Worm (Caenorhabditis elegans) whole organism, L1 larva: ENCODE results near the gene sup-26.

Source experiments
- C16A3.4 ChIP-seq: fragments of 150-350 bp; optimal IDR thresholded peaks from 2 replicates; lab custom pipeline; 2014; ENCODE audit warnings: missing biosample characterization, missing genetic modification characterization
- C34B4.2 ChIP-seq: sonication (generic microtip); optimal IDR thresholded peaks from 2 replicates; lab custom pipeline; 2017; ENCODE audit warnings: mild to moderate bottlenecking, missing genetic modification characterization, missing compliant biosample characterization
- F16B12.6 ChIP-seq: fragments of 150-350 bp; optimal IDR thresholded peaks from 2 replicates; lab custom pipeline; 2014; ENCODE audit warnings: missing biosample characterization, missing genetic modification characterization
- ama-1 ChIP-seq: fragments of 150-350 bp; optimal IDR thresholded peaks from 2 replicates; lab custom pipeline; 2014
- blmp-1 ChIP-seq: fragments of 150-350 bp; optimal IDR thresholded peaks from 2 replicates; lab custom pipeline; 2014; ENCODE audit warnings: missing biosample characterization, missing genetic modification characterization
- ceh-8 ChIP-seq: fragments of 200-800 bp; sonication (Bioruptor generic); optimal IDR thresholded peaks from 2 replicates; lab custom pipeline; 2018; ENCODE audit warnings: mild to moderate bottlenecking, missing genetic modification characterization, moderate library complexity, missing compliant biosample characterization
- ceh-88 ChIP-seq: fragments of 200-800 bp; sonication (Bioruptor generic); IDR thresholded peaks from 2 replicates; pipeline ENCODE4 v1.3.6; 2022; ENCODE audit warnings: missing genetic modification characterization, missing compliant biosample characterization
- dpl-1 ChIP-seq, 3 experiments: fragments of 150-350 bp in 2 of 3; sonication (generic microtip) in 1 of 3; optimal IDR thresholded peaks; 2 replicates each; lab custom pipeline; 2014 to 2017; ENCODE audit warnings: missing biosample characterization in 3 of 3, missing genetic modification characterization in 3 of 3, missing genetic modification reagents in 3 of 3
- dsc-1 ChIP-seq: sonication (generic microtip); optimal IDR thresholded peaks from 2 replicates; lab custom pipeline; 2016; ENCODE audit warnings: mild to moderate bottlenecking, missing genetic modification characterization, missing compliant biosample characterization
- efl-1 ChIP-seq, 4 experiments: fragments of 150-350 bp; optimal IDR thresholded peaks in 3 of 4; peaks in 1 of 4; 1 replicate in 1 of 4; 2 replicates in 3 of 4; lab custom pipeline; 2014; ENCODE audit warnings: missing biosample characterization in 2 of 4, missing genetic modification characterization in 2 of 4, missing genetic modification reagents in 2 of 4
- egl-13 ChIP-seq: sonication (generic microtip); optimal IDR thresholded peaks from 2 replicates; lab custom pipeline; 2016; ENCODE audit warnings: missing genotype, missing genetic modification reagents, missing genetic modification characterization, missing compliant biosample characterization
- ets-5 ChIP-seq: fragments of 200-800 bp; sonication (Bioruptor generic); IDR thresholded peaks from 2 replicates; pipeline ENCODE4 v1.3.6; 2022; ENCODE audit warnings: missing genetic modification characterization, missing compliant biosample characterization
- fkh-8 ChIP-seq: sonication (generic microtip); optimal IDR thresholded peaks from 2 replicates; lab custom pipeline; 2016; ENCODE audit warnings: mild to moderate bottlenecking, missing genetic modification characterization, missing compliant biosample characterization
- grh-1 ChIP-seq: fragments of 200-800 bp; sonication (Bioruptor generic); IDR thresholded peaks from 2 replicates; pipeline ENCODE4 v1.3.6; 2022; ENCODE audit warnings: missing genetic modification reagents, missing genetic modification characterization, missing compliant biosample characterization
- hlh-4 ChIP-seq: sonication (generic microtip); optimal IDR thresholded peaks from 2 replicates; lab custom pipeline; 2016; ENCODE audit warnings: mild to moderate bottlenecking, missing genetic modification characterization, missing compliant biosample characterization
- jun-1 ChIP-seq: fragments of 150-350 bp; optimal IDR thresholded peaks from 2 replicates; lab custom pipeline; 2014; ENCODE audit warnings: missing biosample characterization, missing genetic modification reagents, missing genetic modification characterization
- lin-14 ChIP-seq: fragments of 200-800 bp; sonication (Bioruptor generic); optimal IDR thresholded peaks from 2 replicates; lab custom pipeline; 2018; ENCODE audit warnings: mild to moderate bottlenecking, missing genetic modification characterization, moderate library complexity, missing compliant biosample characterization
- lin-35 ChIP-seq, 2 experiments: fragments of 150-350 bp; optimal IDR thresholded peaks; 2 replicates each; lab custom pipeline; 2014; ENCODE audit warnings: missing biosample characterization in 2 of 2, missing genetic modification characterization in 2 of 2, missing genetic modification reagents in 2 of 2
- lsy-2 ChIP-seq, 2 experiments: fragments of 150-350 bp; optimal IDR thresholded peaks; 2 replicates each; lab custom pipeline; 2014; ENCODE audit warnings: missing biosample characterization in 2 of 2, missing genetic modification characterization in 2 of 2
- mab-9 ChIP-seq: fragments of 200-800 bp; sonication (Bioruptor generic); IDR thresholded peaks from 2 replicates; pipeline ENCODE4 v1.3.6; 2022; ENCODE audit warnings: missing genetic modification reagents, missing genetic modification characterization, missing compliant biosample characterization
- mdl-1 ChIP-seq, 2 experiments: fragments of 150-350 bp; optimal IDR thresholded peaks; 2 replicates each; lab custom pipeline; 2014 to 2017; ENCODE audit warnings: missing biosample characterization in 2 of 2, missing genetic modification characterization in 2 of 2, inconsistent platforms in 1 of 2
- mef-2 ChIP-seq: fragments of 150-350 bp; optimal IDR thresholded peaks from 2 replicates; lab custom pipeline; 2014; ENCODE audit warnings: missing biosample characterization, missing genetic modification characterization
- mep-1 ChIP-seq: fragments of 150-350 bp; optimal IDR thresholded peaks from 2 replicates; lab custom pipeline; 2014; ENCODE audit warnings: missing biosample characterization, missing genetic modification characterization
- nhr-11 ChIP-seq: fragments of 150-350 bp; optimal IDR thresholded peaks from 2 replicates; lab custom pipeline; 2014; ENCODE audit warnings: missing biosample characterization, missing genetic modification characterization
- nhr-47 ChIP-seq: sonication (generic microtip); optimal IDR thresholded peaks from 2 replicates; lab custom pipeline; 2016; ENCODE audit warnings: mild to moderate bottlenecking, missing genetic modification characterization, moderate library complexity, missing compliant biosample characterization
- nhr-77 ChIP-seq: fragments of 150-350 bp; optimal IDR thresholded peaks from 2 replicates; lab custom pipeline; 2014; ENCODE audit warnings: missing biosample characterization, missing genetic modification characterization
- nhr-85 ChIP-seq: sonication (generic microtip); peaks from one replicate; lab custom pipeline; 2016; ENCODE audit warnings: missing genetic modification characterization, inconsistent platforms, missing compliant biosample characterization
- pax-3 ChIP-seq: fragments of 200-800 bp; sonication (Bioruptor generic); optimal IDR thresholded peaks from 2 replicates; lab custom pipeline; 2018; ENCODE audit warnings: mild to moderate bottlenecking, missing genetic modification characterization, moderate library complexity, missing compliant biosample characterization
- rnt-1 ChIP-seq: sonication (generic microtip); optimal IDR thresholded peaks from 2 replicates; lab custom pipeline; 2016; ENCODE audit warnings: mild to moderate bottlenecking, missing genetic modification characterization, moderate library complexity, missing compliant biosample characterization
- sox-4 ChIP-seq: sonication (generic microtip); optimal IDR thresholded peaks from 2 replicates; lab custom pipeline; 2016; ENCODE audit warnings: missing genetic modification characterization, missing compliant biosample characterization
- sptf-1 ChIP-seq: fragments of 150-350 bp; optimal IDR thresholded peaks from 2 replicates; lab custom pipeline; 2014; ENCODE audit warnings: missing biosample characterization, missing genetic modification characterization
- sup-37 ChIP-seq: fragments of 200-800 bp; sonication (Bioruptor generic); optimal IDR thresholded peaks from 2 replicates; lab custom pipeline; 2018; ENCODE audit warnings: mild to moderate bottlenecking, missing genetic modification characterization, missing compliant biosample characterization
- tlp-1 ChIP-seq: fragments of 150-350 bp; optimal IDR thresholded peaks from 2 replicates; lab custom pipeline; 2014; ENCODE audit warnings: missing biosample characterization, missing genetic modification characterization
- unc-62 ChIP-seq: fragments of 150-350 bp; optimal IDR thresholded peaks from 2 replicates; lab custom pipeline; 2014; ENCODE audit warnings: missing biosample characterization, missing genetic modification reagents, missing genetic modification characterization
- unc-86 ChIP-seq: sonication (generic microtip); optimal IDR thresholded peaks from 2 replicates; lab custom pipeline; 2016; ENCODE audit warnings: missing genetic modification characterization, missing compliant biosample characterization
- unc-98 ChIP-seq: fragments of 200-800 bp; sonication (Bioruptor generic); IDR thresholded peaks from 2 replicates; pipeline ENCODE4 v1.3.6; 2022; ENCODE audit warnings: missing genetic modification characterization, missing compliant biosample characterization
- xbp-1 ChIP-seq: sonication (generic microtip); optimal IDR thresholded peaks from 2 replicates; lab custom pipeline; 2016; ENCODE audit warnings: missing genetic modification characterization, missing compliant biosample characterization
- zip-4 ChIP-seq: fragments of 200-800 bp; sonication (Bioruptor generic); optimal IDR thresholded peaks from 2 replicates; lab custom pipeline; 2018; ENCODE audit warnings: mild to moderate bottlenecking, missing genetic modification characterization, moderate library complexity, missing compliant biosample characterization
- ztf-11 ChIP-seq, 2 experiments: sonication (generic microtip); optimal IDR thresholded peaks; 2 replicates each; lab custom pipeline; 2016 to 2017; ENCODE audit warnings: missing genetic modification characterization in 2 of 2, missing biosample characterization in 1 of 2, missing compliant biosample characterization in 1 of 2
- ztf-4 ChIP-seq: fragments of 150-350 bp; optimal IDR thresholded peaks from 2 replicates; lab custom pipeline; 2014; ENCODE audit warnings: missing biosample characterization, missing genetic modification characterization

The sup-26 gene

DNA sequence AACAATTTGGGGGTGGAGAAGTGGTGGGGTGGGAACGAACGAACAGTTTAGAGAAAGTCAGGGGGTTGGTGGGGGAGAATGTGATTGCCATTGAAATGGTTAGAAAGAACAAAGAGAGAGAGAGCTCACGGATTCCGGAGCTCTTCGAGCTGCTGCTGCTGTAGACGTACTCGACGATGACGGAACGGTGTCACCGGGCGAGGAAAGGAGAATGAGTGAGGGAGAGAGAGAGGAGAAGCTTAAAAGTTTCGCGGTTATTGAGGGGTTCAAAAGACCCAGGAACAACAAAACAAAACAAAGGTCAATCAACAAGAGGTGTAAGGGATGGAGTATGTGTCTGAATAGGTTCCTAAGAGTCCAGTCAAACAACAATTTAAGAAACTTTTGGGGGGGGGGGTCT lies 3.7 kb downstream of the sup-26 start:
- TF ChIP-seq jun-1 (tag; lab: Kevin White, UChicago) = no peak
- TF ChIP-seq F16B12.6 (tag; lab: Kevin White, UChicago) = no peak
- TF ChIP-seq mep-1 (tag; lab: Kevin White, UChicago) = no peak
- TF ChIP-seq ztf-4 (tag; lab: Kevin White, UChicago) = no peak
- TF ChIP-seq ets-5 (GFP tag; lab: Robert Waterston, UW) = no peak
- no peak for TF ChIP-seq grh-1 (GFP tag; lab: Robert Waterston, UW)
- TF ChIP-seq ceh-88 (GFP tag; lab: Robert Waterston, UW) = no peak
- TF ChIP-seq nhr-11 (tag; lab: Kevin White, UChicago) = no peak
- no peak for TF ChIP-seq fkh-8 (tag; lab: Kevin White, UChicago)
- TF ChIP-seq mef-2 (tag; lab: Kevin White, UChicago) = no peak
- TF ChIP-seq C16A3.4 (tag; lab: Kevin White, UChicago) = no peak
- no peak for TF ChIP-seq unc-62 (GFP tag; lab: Kevin White, UChicago)
- TF ChIP-seq mdl-1 (tag; optimal IDR thresholded peaks at IDR 0.05; lab: Kevin White, UChicago) = no peak
- no peak for TF ChIP-seq nhr-85 (tag; lab: Kevin White, UChicago)

DNA sequence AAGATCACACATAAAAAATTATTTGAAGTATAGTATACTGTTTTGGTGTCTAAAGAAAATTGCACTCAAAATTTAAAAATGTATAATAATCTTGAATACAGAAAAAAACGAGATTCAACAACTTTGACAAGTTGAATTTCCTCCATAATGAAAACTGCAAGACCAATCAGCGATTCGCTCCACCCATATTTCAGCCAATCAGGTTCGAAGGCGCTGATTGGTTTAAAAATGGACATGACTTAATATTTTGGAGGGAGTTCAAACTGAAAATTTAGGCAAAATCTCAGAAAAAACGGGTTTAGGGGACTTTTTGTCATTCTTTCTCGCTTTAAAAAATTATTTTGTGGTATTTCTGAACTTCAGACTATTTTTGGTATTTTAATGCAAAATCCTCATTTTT lies 4.3 kb downstream of the sup-26 start:
- no peak for TF ChIP-seq blmp-1 (tag; lab: Kevin White, UChicago)
- TF ChIP-seq F16B12.6 (tag; lab: Kevin White, UChicago) = no peak
- TF ChIP-seq ztf-11 (tag; optimal IDR thresholded peaks at IDR 0.05; lab: Kevin White, UChicago) = no peak
- TF ChIP-seq rnt-1 = no peak
- TF ChIP-seq efl-1 (optimal IDR thresholded peaks at IDR 0.05; lab: Kevin White, UChicago) = peak in 1 of 2 experiments; percentile 38
- TF ChIP-seq efl-1 (GFP tag; optimal IDR thresholded peaks at IDR 0.05 in 1 of 2; lab: Kevin White, UChicago) = peak; percentile 54 to 96
- TF ChIP-seq xbp-1 (tag; lab: Kevin White, UChicago) = peak; percentile 47
- TF ChIP-seq dpl-1 (GFP tag; optimal IDR thresholded peaks at IDR 0.05; lab: Kevin White, UChicago) = peak; percentile 14 to 55 (median 50)
- no peak for TF ChIP-seq nhr-77
- no peak for TF ChIP-seq sox-4
- TF ChIP-seq nhr-85 (tag; lab: Kevin White, UChicago) = peak; percentile 31
- TF ChIP-seq ceh-8 (GFP tag; lab: Kevin White, UChicago) = no peak
- no peak for TF ChIP-seq tlp-1 (tag; lab: Kevin White, UChicago)
- TF ChIP-seq ama-1 (lab: Kevin White, UChicago) = no peak
- TF ChIP-seq C34B4.2 (tag; lab: Kevin White, UChicago) = no peak
- no peak for TF ChIP-seq zip-4 (GFP tag; lab: Kevin White, UChicago)
- no peak for TF ChIP-seq hlh-4 (tag; lab: Kevin White, UChicago)
- no peak for TF ChIP-seq pax-3 (tag; lab: Kevin White, UChicago)
- TF ChIP-seq nhr-47 = no peak
- TF ChIP-seq lsy-2 (tag; optimal IDR thresholded peaks at IDR 0.05; lab: Kevin White, UChicago) = peak in 1 of 2 experiments; percentile 14
- TF ChIP-seq sptf-1 = no peak

DNA sequence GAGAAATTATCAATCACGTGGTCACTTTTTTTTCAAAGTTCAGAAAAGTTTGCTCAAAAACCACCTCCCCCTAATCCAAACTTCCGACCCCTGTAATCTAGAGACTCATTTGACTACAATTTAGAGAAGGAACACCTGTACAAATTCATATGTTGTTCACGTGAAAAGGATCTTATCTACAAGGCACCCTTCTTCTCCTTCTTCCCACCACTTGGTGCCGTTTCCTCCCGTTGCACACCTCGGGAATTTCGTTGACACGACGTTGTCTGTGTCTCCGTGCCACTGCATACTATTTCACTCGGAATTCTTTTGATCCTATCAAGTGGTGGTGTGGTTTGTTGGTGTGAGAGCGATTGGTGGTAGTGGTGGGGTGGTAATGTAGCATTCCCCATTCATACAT lies 5.5 kb downstream of the sup-26 start:
- no peak for TF ChIP-seq nhr-47
- no peak for TF ChIP-seq ztf-4 (tag; lab: Kevin White, UChicago)
- no peak for TF ChIP-seq unc-86 (tag; lab: Kevin White, UChicago)
- TF ChIP-seq pax-3 (tag; lab: Kevin White, UChicago) = no peak
- TF ChIP-seq lin-35 (GFP tag; optimal IDR thresholded peaks at IDR 0.05; lab: Kevin White, UChicago) = no peak
- TF ChIP-seq unc-98 (GFP tag; lab: Robert Waterston, UW) = no peak
- TF ChIP-seq mab-9 (GFP tag; lab: Robert Waterston, UW) = no peak
- TF ChIP-seq xbp-1 (tag; lab: Kevin White, UChicago) = no peak
- no peak for TF ChIP-seq zip-4 (GFP tag; lab: Kevin White, UChicago)
- TF ChIP-seq dsc-1 (tag; lab: Kevin White, UChicago) = no peak
- TF ChIP-seq sup-37 (GFP tag; lab: Kevin White, UChicago) = no peak
- TF ChIP-seq efl-1 (optimal IDR thresholded peaks at IDR 0.05; lab: Kevin White, UChicago) = no peak
- TF ChIP-seq efl-1 (GFP tag; optimal IDR thresholded peaks at IDR 0.05 in 1 of 2; lab: Kevin White, UChicago) = peak in 1 of 2 experiments; percentile 49
- no peak for TF ChIP-seq hlh-4 (tag; lab: Kevin White, UChicago)
- no peak for TF ChIP-seq egl-13 (tag; lab: Kevin White, UChicago)
- TF ChIP-seq lin-14 (GFP tag; lab: Kevin White, UChicago) = peak; percentile 12
